Worm (Caenorhabditis elegans): ENCODE measurements around the gene C05G5.2.
A peak's percentile ranks its signal among the peaks of the same experiment; 100 is the strongest.

Gene C05G5.2

ce11 chrX:14744496-14744895 lies 2.6 kb upstream of the C05G5.2 start:
- TF ChIP-seq ztf-28 (GFP tag; IDR thresholded peaks at IDR 0.05) (no peak), rcor-1 (GFP tag; IDR thresholded peaks at IDR 0.05) (no peak), unc-130 (GFP tag; optimal IDR thresholded peaks at IDR 0.05) (no peak), ceh-58 (GFP tag; IDR thresholded peaks at IDR 0.05) (no peak), B0336.3 (GFP tag; IDR thresholded peaks at IDR 0.05) (no peak), lin-54 (GFP tag; optimal IDR thresholded peaks at IDR 0.05) (no peak), nhr-27 (tag; optimal IDR thresholded peaks at IDR 0.05) (no peak), egl-18 (GFP tag; IDR thresholded peaks at IDR 0.05) (no peak), zfh-2 (GFP tag; conservative IDR thresholded peaks at IDR 0.05) (peak; percentile 89), egl-44 (GFP tag; IDR thresholded peaks at IDR 0.05) (no peak), hmg-20 (GFP tag; IDR thresholded peaks at IDR 0.05) (no peak), Y79H2A.3 (GFP tag; conservative IDR thresholded peaks at IDR 0.05) (no peak), T26A5.8 (tag; optimal IDR thresholded peaks at IDR 0.05) (no peak), egrh-3 (GFP tag; IDR thresholded peaks at IDR 0.05) (peak; percentile 79), nhr-80 (tag; optimal IDR thresholded peaks at IDR 0.05) (peak; percentile 63), mel-28 (tag; optimal IDR thresholded peaks at IDR 0.05; ENCODE audit: borderline replicate concordance) (no peak), snpc-4 (GFP tag; optimal IDR thresholded peaks at IDR 0.05) (no peak), snpc-4 (tag; optimal IDR thresholded peaks at IDR 0.05) (peak in 3 of 4 experiments; percentile 15 to 67 (median 57))

ce11 chrX:14745218-14745617 lies 1.9 kb upstream of the C05G5.2 start:
- TF ChIP-seq ztf-3 (GFP tag; optimal IDR thresholded peaks at IDR 0.05) (no peak), B0336.3 (GFP tag; IDR thresholded peaks at IDR 0.05) (no peak), mes-4 (tag; optimal IDR thresholded peaks at IDR 0.05) (no peak), hrde-1 (tag; optimal IDR thresholded peaks at IDR 0.05; ENCODE audit: borderline replicate concordance) (no peak), ztf-22 (GFP tag; optimal IDR thresholded peaks at IDR 0.05) (no peak), F49E8.2 (tag; optimal IDR thresholded peaks at IDR 0.05; ENCODE audit: insufficient read depth) (no peak), nhr-179 (tag; optimal IDR thresholded peaks at IDR 0.05) (no peak), mel-28 (tag; optimal IDR thresholded peaks at IDR 0.05; ENCODE audit: borderline replicate concordance) (no peak), him-1 (tag; optimal IDR thresholded peaks at IDR 0.05) (no peak), T26A5.8 (tag; optimal IDR thresholded peaks at IDR 0.05) (no peak), madf-3 (GFP tag; IDR thresholded peaks at IDR 0.05) (no peak), hlh-12 (tag; optimal IDR thresholded peaks at IDR 0.05) (no peak), madf-8 (GFP tag; conservative IDR thresholded peaks at IDR 0.05) (no peak), Y67H2A.10 (GFP tag; conservative IDR thresholded peaks at IDR 0.05) (no peak), let-526 (GFP tag; IDR thresholded peaks at IDR 0.05) (no peak), attf-3 (GFP tag; conservative IDR thresholded peaks at IDR 0.05) (no peak), cebp-1 (GFP tag; IDR thresholded peaks at IDR 0.05) (no peak), cebp-1 (tag; optimal IDR thresholded peaks at IDR 0.05) (no peak)

- TF ChIP-seq atf-7 (tag; optimal IDR thresholded peaks at IDR 0.05) (no peak), zfh-2 (GFP tag; conservative IDR thresholded peaks at IDR 0.05) (0 out of 2 replicates have a peak, but pooled peaks have one; percentile 7), hrde-1 (tag; optimal IDR thresholded peaks at IDR 0.05; ENCODE audit: borderline replicate concordance) (no peak), nfya-2 (GFP tag; IDR thresholded peaks at IDR 0.05) (no peak), C06A6.2 (GFP tag; conservative IDR thresholded peaks at IDR 0.05) (no peak)
These were observed 4.8 kb downstream of the C05G5.2 start, which contains the start of gene C05G5.3 for ce11 chrX:14751911-14752310. Gene C05G5.3, minus strand, starts transcription at chrX:14752011.

All from whole organism, young adult.